Worm (Caenorhabditis elegans) whole organism, dauer: ENCODE measurements around the gene nmur-2.

Experiments used
- unc-62 ChIP-seq: sonication (generic microtip); optimal IDR thresholded peaks from 2 replicates; lab custom pipeline; 2017; ENCODE audit warnings: missing biosample characterization, missing genetic modification reagents, missing genetic modification characterization

Gene nmur-2

DNA sequence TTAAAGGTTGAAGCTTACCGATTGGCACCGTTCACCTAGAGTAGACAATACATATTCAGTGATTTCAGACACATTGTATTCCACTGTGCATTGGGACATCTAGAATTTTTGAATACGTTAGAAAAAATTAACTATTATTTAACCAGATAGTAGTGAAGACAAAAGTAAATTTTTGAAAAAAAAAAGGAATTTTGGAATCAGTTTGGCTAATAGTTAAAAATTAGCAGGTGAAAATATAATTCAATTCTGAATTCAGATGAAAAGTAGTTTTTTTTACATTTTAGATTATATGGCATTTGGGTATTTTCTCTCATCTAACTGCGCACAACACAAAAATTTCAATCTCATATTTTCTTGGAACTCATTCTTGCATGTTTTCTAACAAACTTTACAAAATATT lies at the start of gene nmur-2:
nmur-2 (minus strand) TSS at position 101 of the 400 bp plus-strand sequence.
- no peak for TF ChIP-seq unc-62

DNA sequence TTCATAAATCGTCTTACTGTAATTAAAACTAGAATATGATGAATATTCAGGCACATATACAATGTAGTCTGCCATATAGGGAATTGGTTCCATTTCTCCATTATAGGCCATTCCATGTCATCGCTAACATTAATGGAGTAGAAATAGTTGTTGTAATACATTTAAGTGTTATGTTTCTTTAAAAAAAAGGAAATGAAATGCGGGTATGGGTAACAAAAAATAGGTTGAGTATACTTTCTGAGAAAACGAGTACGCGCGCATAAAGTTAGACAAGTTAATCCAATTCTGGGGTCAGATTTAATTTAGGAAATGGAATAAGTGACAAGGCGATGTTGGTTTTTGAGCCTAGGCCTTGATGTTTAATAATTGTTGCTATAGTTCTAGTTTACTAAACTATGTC lies 48.9 kb upstream of the nmur-2 start, which contains the start of gene T01D1.7:
T01D1.7 (minus strand) TSS at position 101 of the 400 bp plus-strand sequence.
- no peak for TF ChIP-seq unc-62

DNA sequence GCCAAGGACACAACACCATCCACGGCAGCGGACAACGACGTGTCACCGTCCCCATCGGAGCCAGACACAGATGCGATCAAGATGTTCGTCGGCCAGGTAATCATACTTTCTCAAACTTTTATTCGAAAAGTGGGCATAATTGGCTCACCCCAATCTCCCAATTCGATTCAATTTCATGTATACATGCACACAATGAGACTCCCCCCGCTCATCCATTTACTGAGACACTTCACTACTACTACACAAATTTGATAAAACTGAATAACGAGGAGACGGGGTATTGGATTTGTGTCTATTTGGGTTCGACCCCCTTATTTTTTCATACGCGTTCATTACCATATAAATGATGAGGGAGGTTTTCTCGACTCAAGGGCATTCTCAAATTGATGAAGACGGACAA lies 38.4 kb upstream of the nmur-2 start:
- no peak for TF ChIP-seq unc-62

DNA sequence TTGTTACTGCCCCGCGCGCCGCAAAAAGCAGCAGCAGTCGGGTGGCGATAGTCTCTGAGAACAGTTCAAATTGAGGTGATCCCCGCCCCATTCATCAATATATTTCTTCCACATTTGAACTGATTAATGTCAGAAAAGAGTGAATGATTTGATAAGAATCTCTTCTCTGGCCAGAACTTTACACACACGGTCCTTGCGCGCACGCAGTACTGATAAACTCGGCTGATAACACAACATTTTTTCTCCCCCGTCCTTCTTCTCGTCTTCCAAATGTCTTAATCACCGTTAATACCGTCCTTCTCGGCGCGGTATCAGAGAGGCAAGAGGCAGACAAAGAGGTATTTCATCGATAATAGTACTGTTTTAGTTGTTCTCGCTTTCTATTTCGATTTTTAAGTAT lies 37.4 kb upstream of the nmur-2 start, which contains the start of gene etr-1:
etr-1 (plus strand) TSS at position 193 of the 400 bp plus-strand sequence.
- no peak for TF ChIP-seq unc-62

DNA sequence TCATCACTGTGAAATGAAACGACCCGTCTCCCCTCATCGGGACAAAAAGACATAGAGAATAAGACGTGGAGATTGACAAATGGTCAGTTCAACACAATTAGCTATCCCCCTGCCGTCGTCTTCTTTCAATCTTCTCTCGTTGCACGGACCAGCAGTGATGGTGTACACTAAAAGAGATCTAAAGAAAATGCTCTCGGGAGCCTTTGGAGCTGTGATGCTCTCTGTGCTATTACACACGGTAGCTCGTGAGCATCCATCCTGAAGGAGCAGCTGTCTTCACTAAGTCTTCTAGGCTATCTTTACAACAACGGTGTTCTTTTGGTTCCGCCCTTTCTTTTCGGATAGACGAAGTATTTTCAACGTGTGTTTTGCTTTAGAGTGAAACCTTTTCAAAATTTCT lies 36.5 kb upstream of the nmur-2 start:
- no peak for TF ChIP-seq unc-62

DNA sequence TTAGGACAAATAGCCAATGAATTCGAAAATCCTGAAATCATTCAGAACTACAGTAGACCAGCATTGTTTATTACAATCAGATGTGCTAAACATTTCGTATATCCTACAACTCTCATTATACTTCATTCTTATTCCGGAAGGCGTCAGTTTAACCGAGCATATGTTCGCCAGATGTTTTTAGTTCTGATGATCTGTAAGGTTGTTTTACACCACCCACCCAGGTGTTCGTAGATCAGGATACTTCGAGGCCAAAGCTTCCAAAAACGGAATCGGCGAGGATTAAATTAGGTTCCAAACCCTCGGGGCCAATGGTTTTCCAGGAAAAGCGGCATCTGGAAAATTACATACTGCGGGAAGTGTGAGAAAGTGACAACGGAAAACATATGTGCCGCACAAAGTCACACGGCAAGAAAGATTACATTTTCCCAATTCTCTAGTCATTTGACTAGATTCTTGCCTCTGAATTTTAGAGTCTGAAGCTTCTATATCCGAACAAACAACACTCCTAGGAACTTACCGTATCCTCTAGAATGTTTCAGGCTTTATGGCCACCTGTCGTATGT lies 35.8 kb upstream of the nmur-2 start:
- TF ChIP-seq unc-62, result no peak

DNA sequence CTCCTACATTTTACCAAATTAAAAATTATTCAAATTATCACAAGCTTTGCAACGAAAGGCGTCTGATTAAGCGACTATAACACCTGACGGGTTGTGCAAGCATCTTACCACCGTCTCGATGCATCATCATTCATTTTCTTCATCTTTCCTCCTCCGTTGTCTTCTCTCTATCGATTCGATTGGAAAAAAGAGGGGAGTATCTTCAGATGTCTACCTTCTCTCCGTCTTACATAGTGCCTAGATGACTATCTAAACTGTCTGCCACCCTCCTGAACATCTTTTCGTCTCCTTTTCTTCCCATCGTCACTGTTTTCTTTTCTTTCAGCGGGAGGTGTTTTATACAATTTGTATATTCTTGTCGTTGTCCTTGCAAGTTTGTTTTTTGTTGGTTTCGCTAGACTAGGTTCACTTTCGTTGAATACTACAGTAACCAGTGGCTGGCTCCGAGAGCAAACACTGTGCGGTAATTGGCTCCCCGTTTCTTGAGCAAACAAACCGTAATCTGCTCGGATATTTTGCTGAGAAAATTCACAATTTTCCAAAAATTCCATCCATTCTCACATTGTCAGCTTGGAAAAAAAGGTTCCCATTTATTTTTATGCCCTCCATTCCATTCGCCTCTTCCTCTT lies 34.6 kb upstream of the nmur-2 start:
- no peak for TF ChIP-seq unc-62

DNA sequence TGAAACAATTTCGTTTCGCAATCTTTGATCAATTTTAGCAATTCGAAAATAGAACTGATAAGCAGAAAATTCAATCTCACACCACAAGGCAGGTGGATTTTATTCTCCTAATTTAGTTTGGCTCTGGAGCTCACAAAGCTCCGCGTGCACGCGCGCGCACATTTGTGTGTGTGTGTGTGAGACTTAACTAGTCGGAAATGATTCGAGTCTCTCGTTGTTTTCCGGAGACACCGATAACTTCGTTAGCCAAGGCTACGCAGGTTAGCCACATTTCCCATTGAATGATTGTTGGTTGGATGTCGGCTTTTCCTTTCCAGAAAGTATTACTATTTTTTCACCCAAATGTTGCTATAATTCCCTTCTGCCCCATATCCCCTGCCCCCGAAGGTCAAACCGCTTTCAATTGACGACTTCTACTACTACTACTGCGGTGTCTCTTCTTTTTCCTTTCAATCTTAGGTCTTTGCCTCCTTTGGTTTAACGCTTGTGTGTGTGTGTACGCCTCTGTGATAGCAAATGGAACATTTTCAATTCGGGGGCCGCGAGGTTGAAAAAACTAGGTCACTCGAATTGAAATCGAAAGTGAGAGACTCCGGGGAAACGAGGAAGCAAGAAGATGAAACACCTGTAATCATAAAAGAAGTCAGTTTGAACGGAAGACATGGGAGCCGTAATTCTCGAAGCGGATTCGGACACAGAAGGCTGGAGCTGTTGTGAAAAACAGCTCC lies 33.4 kb upstream of the nmur-2 start:
- TF ChIP-seq unc-62, result no peak

DNA sequence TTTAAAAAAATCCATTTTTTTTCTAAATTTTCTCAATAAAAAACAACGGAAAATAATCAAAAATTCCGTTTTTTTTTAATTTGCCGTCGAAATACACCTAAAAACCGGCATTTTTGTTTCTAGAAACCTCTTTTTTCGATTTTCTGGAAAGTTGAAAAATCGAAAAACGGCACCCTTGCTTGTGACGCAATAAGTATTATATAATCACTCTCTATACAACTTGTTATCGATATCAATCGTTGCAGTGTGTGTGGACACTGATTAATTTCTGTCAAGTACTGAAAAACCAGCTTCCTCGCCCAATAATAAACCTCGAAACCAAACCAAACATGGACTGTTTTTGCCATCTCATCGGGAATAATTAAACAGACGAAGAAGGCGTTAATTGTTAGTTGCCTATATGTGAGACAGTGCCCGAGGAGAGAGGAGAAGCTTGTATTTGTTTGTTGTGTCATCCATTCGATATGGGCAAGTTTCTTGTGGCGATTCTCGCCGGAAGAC lies 32.2 kb upstream of the nmur-2 start:
- TF ChIP-seq unc-62, result no peak

DNA sequence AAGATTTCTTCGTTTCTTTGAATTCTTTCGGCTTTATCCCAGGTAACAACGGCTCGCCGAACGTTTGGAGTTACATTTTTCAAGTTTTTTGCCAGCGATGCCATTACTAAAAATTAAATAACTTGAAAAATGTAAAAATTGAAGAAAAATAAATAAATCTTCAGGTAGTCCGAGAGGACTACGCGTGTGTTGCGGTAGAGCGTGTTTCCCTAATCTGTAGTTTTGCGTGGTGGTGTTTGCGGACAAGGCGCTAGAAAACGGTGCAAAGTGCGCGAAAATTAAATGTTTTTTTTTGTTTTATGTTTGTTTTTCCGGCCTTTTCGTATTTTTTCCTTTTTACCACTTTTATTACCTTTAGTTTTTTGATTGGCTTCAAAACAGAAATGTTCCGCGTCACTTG lies 31.1 kb upstream of the nmur-2 start, which contains the start of gene mrpl-28:
mrpl-28 (minus strand) TSS at position 106 of the 400 bp plus-strand sequence.
- no peak for TF ChIP-seq unc-62

DNA sequence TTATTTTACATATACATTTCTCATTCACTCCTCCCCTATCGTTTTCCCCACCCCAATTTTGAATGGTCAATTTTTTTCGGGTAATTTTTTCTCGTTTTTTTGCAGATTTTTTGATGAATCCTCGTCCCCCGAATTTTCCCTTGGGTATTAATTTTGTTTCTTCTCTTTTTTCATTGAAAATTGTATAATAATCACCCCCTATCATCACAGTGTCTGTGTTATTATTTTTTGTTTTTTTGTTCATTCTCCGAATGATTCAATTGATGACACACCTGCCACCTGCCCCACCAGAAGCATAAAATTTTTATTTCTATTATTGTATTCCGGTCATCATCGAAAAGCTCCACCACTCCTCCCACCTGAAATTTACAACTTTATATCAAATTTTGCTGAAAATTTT lies 27.5 kb upstream of the nmur-2 start, which contains the start of gene T25D3.3:
T25D3.3 (plus strand) TSS at position 301 of the 400 bp plus-strand sequence.
- TF ChIP-seq unc-62, result no peak

DNA sequence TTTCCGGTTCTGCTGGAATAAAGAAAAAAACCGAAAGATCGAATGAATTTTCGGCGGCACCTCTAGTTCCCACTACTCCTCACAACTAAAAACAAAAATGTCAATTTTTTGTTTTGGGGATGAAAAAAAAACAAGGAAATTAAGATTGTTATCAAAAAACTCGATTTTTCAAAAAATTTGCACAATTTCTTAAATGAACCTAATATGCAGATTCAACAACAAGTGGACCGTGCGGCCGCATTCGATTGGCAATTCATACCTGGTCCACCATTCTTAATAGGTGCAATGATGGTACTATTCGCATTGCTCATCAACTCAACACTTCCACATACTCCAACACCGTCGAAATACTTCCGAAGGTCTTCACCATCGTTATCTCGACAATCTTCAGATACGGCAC lies 26.7 kb upstream of the nmur-2 start:
- TF ChIP-seq unc-62, result no peak

DNA sequence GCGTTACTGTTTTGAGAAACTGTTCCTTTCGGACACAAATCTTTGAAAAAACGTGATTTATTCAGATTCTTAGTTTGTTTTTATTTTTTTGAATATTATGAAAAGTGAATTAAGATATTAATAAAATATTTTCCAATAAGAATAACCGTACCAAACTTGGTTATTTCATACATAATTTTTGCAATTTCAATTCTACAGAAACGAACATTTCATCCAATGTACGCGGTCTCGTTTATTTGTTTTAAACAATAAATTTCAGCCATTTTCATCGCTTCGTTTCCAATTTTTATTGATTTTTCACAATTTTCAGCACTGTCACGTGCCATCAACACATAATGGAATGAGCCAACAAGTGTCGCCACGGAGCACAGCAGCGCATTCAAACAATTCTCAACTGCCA lies 22.1 kb upstream of the nmur-2 start, which contains the start of gene T25D3.4:
T25D3.4 (plus strand) TSS at position 301 of the 400 bp plus-strand sequence.
- TF ChIP-seq unc-62, result no peak

DNA sequence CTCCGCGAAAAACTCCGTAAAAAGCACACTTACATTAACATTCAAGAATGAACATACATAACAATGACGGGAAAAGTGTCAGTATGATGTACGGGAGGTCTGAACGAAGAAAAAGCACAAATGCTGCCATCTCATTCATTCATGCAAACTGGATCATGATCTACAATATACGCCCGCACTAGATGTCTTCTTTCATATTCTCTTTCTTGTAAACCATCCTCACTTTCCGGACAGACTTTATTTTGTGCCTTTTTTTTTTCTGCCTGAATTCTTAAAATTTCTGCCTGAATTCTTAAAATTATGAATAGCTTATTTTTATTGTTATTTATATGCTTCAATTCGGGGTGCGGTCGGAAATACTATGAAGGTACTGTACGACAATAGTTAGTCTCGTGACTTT lies 10.4 kb upstream of the nmur-2 start, which contains the start of gene K10B4.1:
K10B4.1 (plus strand) TSS at position 301 of the 400 bp plus-strand sequence.
- no peak for TF ChIP-seq unc-62

DNA sequence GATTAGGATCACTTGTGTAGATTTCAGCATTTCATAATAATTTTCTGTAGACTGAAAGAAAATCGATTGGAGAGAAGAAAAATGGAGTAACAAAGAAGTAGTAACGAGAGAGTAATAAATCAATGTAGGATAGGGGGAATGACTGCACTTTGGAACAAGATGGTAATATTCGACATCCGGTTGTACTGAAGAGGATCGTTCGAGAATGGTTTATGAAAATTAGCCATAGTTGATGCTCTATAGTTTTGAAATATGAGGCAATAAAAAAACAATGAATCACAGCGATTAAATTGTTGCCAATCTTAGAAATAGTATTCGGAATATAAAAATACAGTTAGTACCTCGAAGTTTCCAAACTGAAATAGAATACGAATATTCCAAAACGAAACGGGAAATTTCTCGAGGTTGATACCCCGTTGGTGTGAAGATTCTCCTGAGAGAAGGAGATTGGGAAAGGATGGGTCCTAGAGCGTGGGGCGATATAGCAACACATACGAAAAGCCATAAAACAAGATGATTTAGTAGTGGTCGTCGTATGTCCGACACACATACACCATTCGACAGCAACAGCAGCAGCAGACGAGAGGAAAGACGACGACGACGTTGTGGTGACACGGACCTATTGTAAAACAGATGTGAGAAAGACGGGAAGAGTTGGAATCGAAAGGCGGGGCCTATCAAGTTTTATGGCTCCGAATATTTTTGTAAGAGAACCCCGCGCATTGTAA lies 8.9 kb upstream of the nmur-2 start, which contains the start of gene cwn-1:
cwn-1 (minus strand) TSS at position 51 of the 728 bp plus-strand sequence.
- no peak for TF ChIP-seq unc-62

DNA sequence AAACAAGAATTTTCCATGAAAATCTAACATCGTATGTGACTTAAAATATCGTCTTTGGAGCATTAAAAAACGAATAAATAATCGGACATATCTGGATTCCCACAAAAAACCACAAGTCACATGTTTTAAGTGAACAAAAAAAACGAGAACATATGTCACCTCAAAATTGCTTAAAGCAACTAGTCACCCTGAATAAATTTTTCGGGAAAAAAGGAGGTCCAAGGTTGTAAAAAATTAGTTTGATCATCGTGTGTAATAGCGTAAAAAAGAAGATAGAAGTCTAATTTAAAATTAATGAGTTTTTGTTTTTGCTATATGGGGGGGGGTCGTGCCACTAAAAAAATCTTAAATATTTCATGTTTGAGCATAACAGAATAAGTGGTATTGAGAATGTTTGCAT lies 5.0 kb upstream of the nmur-2 start:
- TF ChIP-seq unc-62, result no peak
